Fruit fly (Drosophila melanogaster): Measurements from ENCODE around the gene Hrb87F.

The Hrb87F gene

DNA sequence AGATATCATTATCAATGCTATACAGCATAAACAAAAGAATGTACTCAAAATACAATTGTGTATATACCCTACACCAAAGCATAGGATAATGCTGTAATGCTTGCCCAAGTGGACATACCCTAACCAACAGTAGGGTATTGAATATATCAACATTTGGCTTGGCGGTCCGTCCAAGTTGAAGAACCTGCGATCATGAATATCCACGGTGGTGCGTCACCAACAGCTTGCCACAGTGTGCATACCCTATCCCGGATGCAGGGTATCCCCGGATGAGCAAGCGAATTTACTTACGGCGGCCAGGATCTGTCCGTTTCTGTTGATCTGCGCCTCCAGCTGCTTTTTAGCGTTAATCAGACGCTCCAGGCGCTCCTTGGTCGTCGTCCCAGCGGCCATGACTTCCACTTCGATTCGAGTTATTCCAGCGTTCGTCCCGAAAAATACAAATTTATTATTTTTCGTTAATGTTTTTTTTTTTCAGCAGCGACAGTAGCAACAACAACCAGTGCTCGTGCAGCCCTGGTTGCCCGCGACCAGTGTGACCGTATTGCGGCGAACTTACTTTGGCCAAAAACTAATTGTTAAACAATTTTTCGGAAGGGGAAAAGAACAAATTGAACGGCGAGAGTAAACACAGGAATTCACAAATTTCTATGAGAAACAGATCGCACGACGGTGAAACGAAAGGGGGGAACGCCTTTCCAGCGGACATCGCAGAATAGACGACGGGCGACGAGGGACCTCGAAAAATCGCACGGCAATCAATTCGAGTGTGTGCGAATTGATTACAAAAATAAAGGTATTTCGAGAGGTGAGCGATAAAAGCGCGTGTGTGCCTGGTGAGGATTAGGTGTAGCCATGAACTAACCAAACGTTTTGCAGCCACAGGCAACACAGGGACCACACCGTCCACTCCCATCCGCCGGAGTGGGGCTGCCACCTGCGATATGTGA is 16.1 kb upstream of the Hrb87F start, which contains the start of the genes Lkb1 and CG9588 (continued):
- TF ChIP-seq gcm2 (GFP tag; optimal IDR thresholded peaks at IDR 0.05) (no peak), row (GFP tag; IDR thresholded peaks at IDR 0.05) (peak; percentile 81), CG11696 (GFP tag; IDR thresholded peaks at IDR 0.05) (0 out of 2 replicates have a peak, but pooled peaks have one; percentile 43), crc (GFP tag; optimal IDR thresholded peaks at IDR 0.05) (no peak), caup (GFP tag; optimal IDR thresholded peaks at IDR 0.05; ENCODE audit: severe bottlenecking) (peak; percentile 42), Lhr (GFP tag; optimal IDR thresholded peaks at IDR 0.05) (peak; percentile 11), CG6254 (GFP tag; optimal IDR thresholded peaks at IDR 0.05) (no peak), Ets65A (GFP tag) (peak; percentile 94), CG14014 (GFP tag; IDR thresholded peaks at IDR 0.05) (peak; percentile 72), MESR4 (GFP tag; optimal IDR thresholded peaks at IDR 0.05) (peak; percentile 85), salm (tag; optimal IDR thresholded peaks at IDR 0.05) (no peak), Mad (GFP tag; optimal IDR thresholded peaks at IDR 0.05) (peak; percentile 2), Nf-YC (tag; optimal IDR thresholded peaks at IDR 0.05) (no peak), CoRest (tag; optimal IDR thresholded peaks at IDR 0.05) (peak; percentile 27), tup (GFP tag; optimal IDR thresholded peaks at IDR 0.05) (peak; percentile 3), NC2β (GFP tag; optimal IDR thresholded peaks at IDR 0.05) (no peak), CG7928 (GFP tag; optimal IDR thresholded peaks at IDR 0.05) (peak; percentile 93), CG2120 (GFP tag; optimal IDR thresholded peaks at IDR 0.05) (peak; percentile 72), hth (optimal IDR thresholded peaks at IDR 0.05) (no peak), CG31441 (GFP tag; IDR thresholded peaks at IDR 0.05) (no peak), sima (GFP tag; optimal IDR thresholded peaks at IDR 0.05) (no peak), Usf (GFP tag; optimal IDR thresholded peaks at IDR 0.05) (no peak), Doc2 (GFP tag; IDR thresholded peaks at IDR 0.05) (no peak), CG16863 (GFP tag; optimal IDR thresholded peaks at IDR 0.05) (peak; percentile 62), CG9932 (GFP tag; IDR thresholded peaks at IDR 0.05) (peak; percentile 73), ash1 (GFP tag; optimal IDR thresholded peaks at IDR 0.05) (no peak), CG12299 (tag; optimal IDR thresholded peaks at IDR 0.05) (peak; percentile 9), disco-r (GFP tag; optimal IDR thresholded peaks at IDR 0.05) (peak; percentile 8), her (GFP tag; optimal IDR thresholded peaks at IDR 0.05) (no peak), CG12659 (GFP tag; optimal IDR thresholded peaks at IDR 0.05) (peak; percentile 34), CG15073 (GFP tag; optimal IDR thresholded peaks at IDR 0.05) (no peak), CG12236 (GFP tag; optimal IDR thresholded peaks at IDR 0.05) (no peak), wek (GFP tag; optimal IDR thresholded peaks at IDR 0.05) (no peak), CG2678 (tag; optimal IDR thresholded peaks at IDR 0.05) (no peak), dimm (GFP tag; IDR thresholded peaks at IDR 0.05) (no peak), sisA (GFP tag; IDR thresholded peaks at IDR 0.05) (peak; percentile 87), CG15696 (tag; optimal IDR thresholded peaks at IDR 0.05) (no peak), CG34422 (GFP tag; IDR thresholded peaks at IDR 0.05) (peak; percentile 81), NK7.1 (GFP tag; optimal IDR thresholded peaks at IDR 0.05) (peak; percentile 34), CG31224 (GFP tag; IDR thresholded peaks at IDR 0.05) (peak; percentile 48), fd3F (GFP tag; optimal IDR thresholded peaks at IDR 0.05) (peak; percentile 36), gcm (GFP tag; optimal IDR thresholded peaks at IDR 0.05) (no peak), Awh (GFP tag; IDR thresholded peaks at IDR 0.05) (peak; percentile 85), Dll (GFP tag; IDR thresholded peaks at IDR 0.05; ENCODE audit: partially characterized antibody) (peak; percentile 37; the same call in 1 of the 4 replicates), pb (GFP tag; optimal IDR thresholded peaks at IDR 0.05) (peak; percentile 53), CG13296 (GFP tag; optimal IDR thresholded peaks at IDR 0.05) (no peak), CG16813 (GFP tag; IDR thresholded peaks at IDR 0.05; ENCODE audit: partially characterized antibody) (no peak), Dref (GFP tag; IDR thresholded peaks at IDR 0.05) (no peak), CG16779 (GFP tag; IDR thresholded peaks at IDR 0.05) (peak; percentile 70; the same call in 1 of the 2 replicates)
